Fruit fly (Drosophila melanogaster): ENCODE measurements around the gene RfC3.

DNA sequence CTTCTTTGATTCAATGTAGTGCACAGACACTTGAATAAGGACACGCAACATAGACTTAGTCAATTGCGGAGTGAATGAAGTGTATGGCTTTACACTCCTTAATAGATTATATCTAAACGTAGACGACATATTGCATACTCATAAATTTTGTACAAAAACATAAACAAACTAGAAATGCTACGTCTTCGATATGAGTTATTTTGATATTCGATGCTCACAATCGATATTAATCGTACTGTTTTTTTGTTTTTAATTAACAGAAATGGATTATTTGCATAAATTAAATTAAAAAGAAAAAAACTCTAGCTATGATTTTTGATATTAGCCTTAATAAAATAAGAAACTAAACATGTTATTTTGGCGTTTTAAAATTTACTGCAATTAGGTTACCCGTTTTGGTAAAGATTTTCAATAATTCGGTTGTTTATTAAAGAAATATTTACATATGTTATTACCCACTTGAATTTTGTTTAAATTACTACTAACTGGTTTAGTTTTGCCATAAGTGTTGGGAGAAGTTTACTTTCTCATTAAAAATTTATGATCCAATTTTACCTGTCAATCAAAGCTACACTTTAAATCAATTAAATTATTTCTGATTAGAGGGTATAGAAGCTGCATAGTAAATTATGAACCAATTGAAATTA, 13.9 kb upstream of the RfC3 start, which contains the start of the genes CG17768, LSm-4 and Ir31a:
- TF ChIP-seq CG6854 (GFP tag; optimal IDR thresholded peaks at IDR 0.05) (no peak), Gug (GFP tag; IDR thresholded peaks at IDR 0.05) (no peak), CG6276 (GFP tag; optimal IDR thresholded peaks at IDR 0.05) (no peak), CG8632 (GFP tag; optimal IDR thresholded peaks at IDR 0.05) (no peak), CG7368 (GFP tag; optimal IDR thresholded peaks at IDR 0.05) (no peak)
